Fruit fly (Drosophila melanogaster): ENCODE results near the gene ath.

The ath gene

DNA sequence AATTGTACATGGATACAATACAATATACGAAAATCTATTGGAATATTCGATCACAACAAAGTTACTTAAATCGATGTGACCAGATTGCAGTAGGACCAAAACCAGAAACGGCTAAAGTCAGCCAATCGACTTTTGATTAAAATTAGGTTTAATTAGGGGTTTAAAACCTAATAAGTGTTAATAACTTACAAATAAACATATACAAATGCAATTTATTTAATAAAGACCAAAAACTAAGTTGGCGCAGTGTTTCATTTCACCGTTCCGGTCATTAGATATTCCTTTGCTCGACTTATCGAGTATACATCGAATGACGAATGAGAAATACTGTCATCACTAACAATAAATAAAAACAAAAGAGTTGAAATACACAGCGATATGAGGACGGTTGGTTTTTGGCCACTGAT lies 39.5 kb downstream of the ath start, which contains the start of the genes bsk and CG31717:
TSS of gene bsk (minus strand) at position 61 of the 407 bp plus-strand sequence.
TSS of gene CG31717 (plus strand) at position 297 of the 407 bp plus-strand sequence.
- TF ChIP-seq Lpt (GFP tag; optimal IDR thresholded peaks at IDR 0.05) (no peak), Hr39 (GFP tag; optimal IDR thresholded peaks at IDR 0.05) (no peak), Eip78C (GFP tag) (peak; percentile 79), Met (GFP tag; optimal IDR thresholded peaks at IDR 0.05) (no peak), esn (GFP tag; optimal IDR thresholded peaks at IDR 0.05) (peak; percentile 6), fkh (GFP tag; optimal IDR thresholded peaks at IDR 0.05) (peak; percentile 36), Blimp-1 (GFP tag; optimal IDR thresholded peaks at IDR 0.05) (no peak), lz (GFP tag; optimal IDR thresholded peaks at IDR 0.05) (peak; percentile 10), dsx (GFP tag; optimal IDR thresholded peaks at IDR 0.05; ENCODE audit: poor library complexity, severe bottlenecking) (peak; percentile 97), Eip75B (GFP tag; optimal IDR thresholded peaks at IDR 0.05) (no peak)

- TF ChIP-seq CG11762 (GFP tag; optimal IDR thresholded peaks at IDR 0.05; ENCODE audit: insufficient read depth) (no peak), CG34406 (GFP tag; optimal IDR thresholded peaks at IDR 0.05) (no peak), CG6792 (GFP tag; optimal IDR thresholded peaks at IDR 0.05) (no peak), Sox102F (GFP tag; optimal IDR thresholded peaks at IDR 0.05) (no peak), Hr39 (GFP tag; optimal IDR thresholded peaks at IDR 0.05) (no peak), fd59A (GFP tag; optimal IDR thresholded peaks at IDR 0.05) (no peak), cyc (GFP tag; optimal IDR thresholded peaks at IDR 0.05) (no peak), Met (GFP tag; optimal IDR thresholded peaks at IDR 0.05) (no peak), eg (GFP tag; IDR thresholded peaks at IDR 0.05) (no peak), CG15336 (GFP tag; IDR thresholded peaks at IDR 0.05) (no peak), achi (GFP tag; optimal IDR thresholded peaks at IDR 0.05) (no peak), CG8119 (GFP tag; IDR thresholded peaks at IDR 0.05) (no peak), fd85E (GFP tag; optimal IDR thresholded peaks at IDR 0.05) (no peak), CG6854 (GFP tag; optimal IDR thresholded peaks at IDR 0.05) (no peak)
Observed at dm6 chr2L:10251592-10251991, 40.6 kb downstream of the ath start, which contains the start of gene Ror. Ror (plus strand) TSS chr2L:10251843.

- TF ChIP-seq CG6276 (GFP tag; optimal IDR thresholded peaks at IDR 0.05) = no peak
- TF ChIP-seq lz (GFP tag; optimal IDR thresholded peaks at IDR 0.05) = no peak
- no peak for TF ChIP-seq CG8119 (GFP tag; IDR thresholded peaks at IDR 0.05)
- TF ChIP-seq salr (GFP tag; optimal IDR thresholded peaks at IDR 0.05) = no peak
- TF ChIP-seq Eip78C (GFP tag) = no peak
- TF ChIP-seq CG32006 (GFP tag; optimal IDR thresholded peaks at IDR 0.05) = no peak
- no peak for TF ChIP-seq cyc (GFP tag; optimal IDR thresholded peaks at IDR 0.05)
- no peak for TF ChIP-seq Hr39 (GFP tag; optimal IDR thresholded peaks at IDR 0.05)
- no peak for TF ChIP-seq ss (GFP tag; optimal IDR thresholded peaks at IDR 0.05)
- no peak for TF ChIP-seq net (GFP tag; optimal IDR thresholded peaks at IDR 0.05)
- no peak for TF ChIP-seq CG6792 (GFP tag; optimal IDR thresholded peaks at IDR 0.05)
- TF ChIP-seq CG34406 (GFP tag; optimal IDR thresholded peaks at IDR 0.05) = no peak
- TF ChIP-seq dac (GFP tag; optimal IDR thresholded peaks at IDR 0.05) = no peak
- no peak for TF ChIP-seq CG15336 (GFP tag; IDR thresholded peaks at IDR 0.05)
- TF ChIP-seq Gug (GFP tag; IDR thresholded peaks at IDR 0.05) = no peak
- no peak for TF ChIP-seq achi (GFP tag; optimal IDR thresholded peaks at IDR 0.05)
- TF ChIP-seq Ets96B (tag; optimal IDR thresholded peaks at IDR 0.05) = no peak
- TF ChIP-seq CG31627 (GFP tag; optimal IDR thresholded peaks at IDR 0.05) = no peak
- TF ChIP-seq Smox (GFP tag; optimal IDR thresholded peaks at IDR 0.05) = no peak
Observed at dm6 chr2L:10255725-10256158, 44.8 kb downstream of the ath start, which contains the start of gene CG5676. CG5676 (minus strand) TSS chr2L:10255891.

- TF ChIP-seq Eip78C (GFP tag) = peak; percentile 83
- no peak for TF ChIP-seq svp (GFP tag)
Observed at dm6 chr2L:10259960-10260749, 49.2 kb downstream of the ath start.
